Fruit fly (Drosophila melanogaster): ENCODE results near the gene CG17122.

Gene CG17122

dm6 chr3L:20296797-20297196 is 21.7 kb upstream of the CG17122 start, which contains the start of gene FRG1:
Gene FRG1 (minus strand): TSS chr3L:20296971.
- TF ChIP-seq CG4496 (GFP tag; IDR thresholded peaks at IDR 0.05), result no peak
- TF ChIP-seq Pif1B (GFP tag; optimal IDR thresholded peaks at IDR 0.05), result no peak
- no peak for TF ChIP-seq CG9948 (tag; optimal IDR thresholded peaks at IDR 0.05)
- no peak for TF ChIP-seq fd96Ca (GFP tag; IDR thresholded peaks at IDR 0.05)

DNA sequence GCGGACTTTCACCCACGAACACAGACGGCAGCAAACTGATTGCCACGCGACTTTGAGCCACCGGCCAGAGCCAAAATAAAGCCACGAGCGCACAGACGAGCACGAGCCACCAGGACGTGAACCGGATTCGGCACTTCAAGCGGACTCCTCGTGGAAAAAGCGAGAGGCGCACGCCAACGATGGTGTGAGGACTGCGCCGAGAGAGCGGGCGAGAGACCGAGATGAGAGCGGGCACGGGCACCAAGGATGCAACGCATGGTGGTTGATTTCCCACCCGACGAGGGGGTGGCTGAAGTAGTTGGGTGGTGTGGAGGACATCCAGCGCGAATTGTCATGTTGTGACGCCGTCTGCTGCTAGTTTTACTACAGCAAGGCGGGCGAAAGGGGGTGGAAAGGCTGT is 20.0 kb upstream of the CG17122 start, which contains the start of gene gogo:
TSS of gene gogo (minus strand) at position 39 of the 400 bp plus-strand sequence.
- no peak for TF ChIP-seq CG13204 (GFP tag; optimal IDR thresholded peaks at IDR 0.05)
- no peak for TF ChIP-seq Pif1B (GFP tag; optimal IDR thresholded peaks at IDR 0.05)
- TF ChIP-seq D1 (tag; optimal IDR thresholded peaks at IDR 0.05), result no peak
- no peak for TF ChIP-seq EcR (GFP tag; optimal IDR thresholded peaks at IDR 0.05)
- no peak for TF ChIP-seq CG8159 (tag; optimal IDR thresholded peaks at IDR 0.05)
- no peak for TF ChIP-seq CG8301 (tag; optimal IDR thresholded peaks at IDR 0.05)
- no peak for TF ChIP-seq CG17806 (tag; optimal IDR thresholded peaks at IDR 0.05)
- TF ChIP-seq Snoo (tag; optimal IDR thresholded peaks at IDR 0.05), result no peak
- TF ChIP-seq fd96Ca (GFP tag; IDR thresholded peaks at IDR 0.05), result no peak
- no peak for TF ChIP-seq CG32121 (GFP tag; IDR thresholded peaks at IDR 0.05)
- no peak for TF ChIP-seq CG9948 (tag; optimal IDR thresholded peaks at IDR 0.05)

DNA sequence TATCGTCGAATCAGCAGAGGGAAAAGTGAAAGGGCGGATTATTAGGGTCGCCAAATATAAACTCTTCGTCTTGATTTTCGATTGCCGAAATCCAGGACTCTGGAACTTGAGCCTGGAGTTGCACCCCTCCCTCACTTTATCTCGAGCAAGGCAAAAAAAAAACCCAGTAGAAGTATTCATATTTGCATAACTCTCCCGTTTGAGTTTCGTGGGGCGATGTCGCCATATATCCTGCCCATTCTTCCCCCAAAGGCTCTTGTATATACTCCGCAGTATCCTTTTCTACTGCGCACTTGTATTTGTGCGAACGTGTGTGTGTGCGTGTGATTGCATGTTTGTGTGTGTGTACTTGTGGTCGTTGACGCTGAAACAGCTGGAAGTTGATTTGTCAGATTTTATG is 11.9 kb upstream of the CG17122 start:
- TF ChIP-seq Pif1A (GFP tag; optimal IDR thresholded peaks at IDR 0.05) (no peak), CG14655 (GFP tag; optimal IDR thresholded peaks at IDR 0.05) (no peak), EcR (GFP tag; optimal IDR thresholded peaks at IDR 0.05) (no peak), fd96Ca (GFP tag; IDR thresholded peaks at IDR 0.05) (no peak), CG32121 (GFP tag; IDR thresholded peaks at IDR 0.05) (no peak), Snoo (tag; optimal IDR thresholded peaks at IDR 0.05) (no peak), CG9948 (tag; optimal IDR thresholded peaks at IDR 0.05) (no peak), Pif1B (GFP tag; optimal IDR thresholded peaks at IDR 0.05) (no peak), gl (tag; optimal IDR thresholded peaks at IDR 0.05) (no peak), Ets98B (GFP tag; IDR thresholded peaks at IDR 0.05) (no peak)

dm6 chr3L:20281254-20281653 is 6.1 kb upstream of the CG17122 start:
- TF ChIP-seq CG14655 (GFP tag; optimal IDR thresholded peaks at IDR 0.05), result no peak
- no peak for TF ChIP-seq rn (GFP tag; IDR thresholded peaks at IDR 0.05)
- TF ChIP-seq CG8159 (tag; optimal IDR thresholded peaks at IDR 0.05), result no peak
- TF ChIP-seq CG12605 (GFP tag; IDR thresholded peaks at IDR 0.05), result no peak
- no peak for TF ChIP-seq Pif1B (GFP tag; optimal IDR thresholded peaks at IDR 0.05)

dm6 chr3L:20276615-20277014 is 1.5 kb upstream of the CG17122 start:
- TF ChIP-seq CG10348 (GFP tag; IDR thresholded peaks at IDR 0.05), result no peak
- no peak for TF ChIP-seq CG9948 (tag; optimal IDR thresholded peaks at IDR 0.05)
- TF ChIP-seq CG12605 (GFP tag; IDR thresholded peaks at IDR 0.05), result no peak
- peak; percentile 47 for TF ChIP-seq CG14655 (GFP tag; optimal IDR thresholded peaks at IDR 0.05)
- 0 out of 2 replicates have a peak, but pooled peaks have one; percentile 37 for TF ChIP-seq CG32121 (GFP tag; IDR thresholded peaks at IDR 0.05)
- TF ChIP-seq CG8301 (tag; optimal IDR thresholded peaks at IDR 0.05), result no peak
- no peak for TF ChIP-seq EcR (GFP tag; optimal IDR thresholded peaks at IDR 0.05)
- TF ChIP-seq Snoo (tag; optimal IDR thresholded peaks at IDR 0.05), result no peak
- TF ChIP-seq Ets98B (GFP tag; IDR thresholded peaks at IDR 0.05), result 0 out of 2 replicates have a peak, but pooled peaks have one; percentile 48
- TF ChIP-seq CG15710 (tag; optimal IDR thresholded peaks at IDR 0.05), result no peak
- TF ChIP-seq CG4496 (GFP tag; IDR thresholded peaks at IDR 0.05), result no peak
- no peak for TF ChIP-seq rn (GFP tag; IDR thresholded peaks at IDR 0.05)
- 0 out of 3 replicates have a peak, but pooled peaks have one; percentile 35 for TF ChIP-seq fd96Ca (GFP tag; IDR thresholded peaks at IDR 0.05)
- TF ChIP-seq CG13204 (GFP tag; optimal IDR thresholded peaks at IDR 0.05), result no peak
- TF ChIP-seq D1 (tag; optimal IDR thresholded peaks at IDR 0.05), result no peak
- TF ChIP-seq Pif1A (GFP tag; optimal IDR thresholded peaks at IDR 0.05), result peak; percentile 43
- no peak for TF ChIP-seq CG17806 (tag; optimal IDR thresholded peaks at IDR 0.05)
- no peak for TF ChIP-seq gl (tag; optimal IDR thresholded peaks at IDR 0.05)
- TF ChIP-seq CG8159 (tag; optimal IDR thresholded peaks at IDR 0.05), result peak; percentile 39
- TF ChIP-seq CG34367 (tag; optimal IDR thresholded peaks at IDR 0.05), result no peak
- TF ChIP-seq Pif1B (GFP tag; optimal IDR thresholded peaks at IDR 0.05), result peak; percentile 7

- TF ChIP-seq EcR (GFP tag; optimal IDR thresholded peaks at IDR 0.05) (no peak), CG8159 (tag; optimal IDR thresholded peaks at IDR 0.05) (no peak), Pif1B (GFP tag; optimal IDR thresholded peaks at IDR 0.05) (no peak), CG15710 (tag; optimal IDR thresholded peaks at IDR 0.05) (no peak), CG4496 (GFP tag; IDR thresholded peaks at IDR 0.05) (no peak), rn (GFP tag; IDR thresholded peaks at IDR 0.05) (no peak), CG8301 (tag; optimal IDR thresholded peaks at IDR 0.05) (no peak), gl (tag; optimal IDR thresholded peaks at IDR 0.05) (no peak)
These were observed 751 bp upstream of the CG17122 start for dm6 chr3L:20275886-20276285.

- no peak for TF ChIP-seq CG9948 (tag; optimal IDR thresholded peaks at IDR 0.05)
- TF ChIP-seq EcR (GFP tag; optimal IDR thresholded peaks at IDR 0.05), result no peak
- TF ChIP-seq CG15710 (tag; optimal IDR thresholded peaks at IDR 0.05), result no peak
- TF ChIP-seq CG10348 (GFP tag; IDR thresholded peaks at IDR 0.05), result no peak
- TF ChIP-seq D1 (tag; optimal IDR thresholded peaks at IDR 0.05), result no peak
These were observed 9.6 kb downstream of the CG17122 start, which contains the start of gene CG32228 for dm6 chr3L:20265514-20265913. Gene CG32228 (plus strand): TSS chr3L:20265814.
